Worm (Caenorhabditis elegans): ENCODE data around the gene fbxb-60.
"Not testable (repeated sequence)": the region's sequence is repeated elsewhere in the genome, so short reads cannot be mapped to it uniquely, and the experiment has no call there.

Gene fbxb-60

DNA sequence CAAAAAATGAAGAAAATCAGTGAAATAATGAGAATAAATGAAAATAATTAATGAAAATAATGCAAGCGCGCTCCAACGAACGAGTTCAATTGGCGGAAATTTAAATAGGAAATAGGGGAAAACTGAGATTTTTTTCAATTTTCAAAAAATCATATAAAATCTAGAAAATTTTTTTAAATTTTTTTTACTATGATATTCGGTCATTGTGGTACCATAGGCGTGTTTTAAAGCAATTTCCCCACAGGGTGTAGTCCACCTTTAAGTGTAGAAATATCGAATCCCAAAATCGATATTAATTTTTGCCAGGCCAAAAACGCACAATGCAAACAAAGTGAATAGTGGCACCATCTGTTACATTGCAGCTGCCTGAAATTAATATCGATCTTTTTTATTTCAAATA lies 33.5 kb upstream of the fbxb-60 start, which contains the start of gene F21D9.1:
TSS of gene F21D9.1 (plus strand) at position 301 of the 400 bp plus-strand sequence.
- not testable (repeated sequence) for TF ChIP-seq hnd-1, F13C5.2, tra-4 (tag; optimal IDR thresholded peaks at IDR 0.05)

DNA sequence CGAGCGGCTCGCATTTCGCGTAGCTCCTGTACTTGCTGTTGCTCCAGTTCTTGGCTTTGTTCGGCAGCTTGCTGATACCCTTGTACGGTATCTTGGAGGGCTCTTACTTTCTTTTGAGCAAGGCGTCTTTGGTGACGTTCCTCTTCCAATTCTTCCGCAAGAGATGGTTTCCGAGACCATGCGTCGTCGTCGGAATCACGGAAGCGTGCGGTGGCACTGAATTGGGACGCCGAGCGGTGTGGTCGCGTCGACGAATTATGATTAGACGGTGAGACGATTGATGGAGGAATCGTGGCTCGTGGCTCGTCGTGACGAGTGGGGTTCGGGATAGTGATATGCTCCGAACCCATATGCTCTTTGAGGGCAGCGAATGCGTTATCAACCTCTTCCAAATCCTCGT lies 21.3 kb upstream of the fbxb-60 start:
- TF ChIP-seq hnd-1 (tag; optimal IDR thresholded peaks at IDR 0.05): no peak
- no peak for TF ChIP-seq aly-1 (tag; optimal IDR thresholded peaks at IDR 0.05)

DNA sequence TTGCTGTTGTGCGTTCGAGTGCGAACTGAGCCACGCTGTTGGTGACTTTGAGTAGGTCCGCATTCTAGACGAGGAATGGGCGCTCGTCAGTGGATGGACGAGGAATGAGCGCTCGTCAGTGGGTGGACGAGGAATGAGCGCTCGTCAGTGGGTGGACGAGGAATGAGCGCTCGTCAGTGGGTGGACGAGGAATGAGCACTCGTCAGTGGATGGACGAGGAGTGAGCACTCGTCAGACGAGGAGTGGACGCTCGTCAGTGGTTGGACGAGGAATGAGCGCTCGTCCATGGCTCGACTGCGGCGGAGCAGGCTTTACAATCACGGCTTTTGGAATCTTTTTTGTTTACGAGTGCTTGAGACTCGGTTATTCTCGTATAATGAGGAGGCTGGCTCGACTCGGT lies 19.1 kb upstream of the fbxb-60 start:
- no peak for TF ChIP-seq sea-1 (GFP tag; conservative IDR thresholded peaks at IDR 0.05)
- TF ChIP-seq tbx-37 (GFP tag; conservative IDR thresholded peaks at IDR 0.05): no peak
- TF ChIP-seq tra-4 (tag; optimal IDR thresholded peaks at IDR 0.05): no peak
- no peak for TF ChIP-seq hmg-4 (GFP tag; optimal IDR thresholded peaks at IDR 0.05)
- TF ChIP-seq F13C5.2 (tag; optimal IDR thresholded peaks at IDR 0.05): no peak
- no peak for TF ChIP-seq pes-1 (GFP tag; IDR thresholded peaks at IDR 0.05)
- TF ChIP-seq ceh-13 (GFP tag; optimal IDR thresholded peaks at IDR 0.05): no peak
- no peak for TF ChIP-seq hnd-1 (tag; optimal IDR thresholded peaks at IDR 0.05)
- no peak for TF ChIP-seq aly-1 (tag; optimal IDR thresholded peaks at IDR 0.05)
- TF ChIP-seq B0310.2 (tag; optimal IDR thresholded peaks at IDR 0.05): no peak
- no peak for TF ChIP-seq scrt-1 (GFP tag; IDR thresholded peaks at IDR 0.05)

DNA sequence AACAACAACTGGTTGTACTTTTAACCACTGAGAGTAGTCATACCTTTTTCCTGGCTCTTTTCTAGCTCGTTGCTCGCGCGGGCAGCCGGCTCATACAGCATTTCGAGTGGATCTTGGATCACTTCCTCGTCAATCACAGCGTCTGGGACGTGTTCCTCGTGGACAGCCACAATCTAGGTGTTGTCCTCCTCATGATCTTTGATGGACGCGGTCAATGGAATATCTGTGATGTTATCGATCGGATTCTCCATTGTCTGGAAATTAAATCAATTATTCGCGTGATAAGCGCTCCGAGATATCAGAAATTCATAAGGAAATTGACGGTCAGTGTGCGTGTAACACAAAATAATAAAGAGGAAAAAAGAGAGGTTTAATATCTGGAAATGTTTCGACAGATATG lies 17.7 kb upstream of the fbxb-60 start, which contains the start of gene F21D9.8:
TSS of gene F21D9.8 (minus strand) at position 101 of the 400 bp plus-strand sequence.
- TF ChIP-seq flt-1 (GFP tag; IDR thresholded peaks at IDR 0.05): no peak
- no peak for TF ChIP-seq F13C5.2 (tag; optimal IDR thresholded peaks at IDR 0.05)
- no peak for TF ChIP-seq B0310.2 (tag; optimal IDR thresholded peaks at IDR 0.05)
- TF ChIP-seq tbx-11 (GFP tag; IDR thresholded peaks at IDR 0.05): no peak
- TF ChIP-seq ceh-13 (GFP tag; optimal IDR thresholded peaks at IDR 0.05): no peak
- no peak for TF ChIP-seq tbx-37 (GFP tag; conservative IDR thresholded peaks at IDR 0.05)
- no peak for TF ChIP-seq scrt-1 (GFP tag; IDR thresholded peaks at IDR 0.05)
- no peak for TF ChIP-seq pes-1 (GFP tag; IDR thresholded peaks at IDR 0.05)
- no peak for TF ChIP-seq ets-7 (tag; optimal IDR thresholded peaks at IDR 0.05)
- TF ChIP-seq ama-1 (optimal IDR thresholded peaks at IDR 0.05): no peak
- TF ChIP-seq aly-1 (tag; optimal IDR thresholded peaks at IDR 0.05): no peak
- TF ChIP-seq tra-4 (tag; optimal IDR thresholded peaks at IDR 0.05): no peak
- no peak for TF ChIP-seq ceh-36 (tag; optimal IDR thresholded peaks at IDR 0.05)
- TF ChIP-seq hnd-1 (tag; optimal IDR thresholded peaks at IDR 0.05): no peak
- TF ChIP-seq hmbx-1 (tag; optimal IDR thresholded peaks at IDR 0.05): no peak

DNA sequence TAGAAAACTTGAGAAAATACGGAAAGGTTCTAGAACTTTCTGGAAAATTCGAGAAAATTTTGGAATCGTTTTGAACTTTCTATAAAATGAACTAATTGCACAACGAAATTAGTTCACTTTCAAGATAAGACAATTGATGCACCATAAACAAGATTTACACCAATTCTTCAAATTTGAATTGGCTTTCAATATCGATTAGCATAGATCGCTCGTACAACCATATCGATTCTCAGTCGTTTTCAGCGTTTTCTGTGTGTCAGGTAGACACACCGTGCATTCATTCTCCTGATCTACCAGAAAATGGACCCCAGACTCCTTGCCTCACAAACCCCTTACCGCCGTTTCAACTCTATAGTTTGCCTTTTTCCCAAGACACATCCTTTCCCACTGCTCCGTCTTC lies 15.3 kb upstream of the fbxb-60 start, which contains the start of gene fbxb-117:
TSS of gene fbxb-117 (plus strand) at position 301 of the 400 bp plus-strand sequence.
- TF ChIP-seq ceh-36 (tag; optimal IDR thresholded peaks at IDR 0.05) (no peak), pes-1 (GFP tag; IDR thresholded peaks at IDR 0.05) (no peak), ama-1 (optimal IDR thresholded peaks at IDR 0.05) (no peak)

DNA sequence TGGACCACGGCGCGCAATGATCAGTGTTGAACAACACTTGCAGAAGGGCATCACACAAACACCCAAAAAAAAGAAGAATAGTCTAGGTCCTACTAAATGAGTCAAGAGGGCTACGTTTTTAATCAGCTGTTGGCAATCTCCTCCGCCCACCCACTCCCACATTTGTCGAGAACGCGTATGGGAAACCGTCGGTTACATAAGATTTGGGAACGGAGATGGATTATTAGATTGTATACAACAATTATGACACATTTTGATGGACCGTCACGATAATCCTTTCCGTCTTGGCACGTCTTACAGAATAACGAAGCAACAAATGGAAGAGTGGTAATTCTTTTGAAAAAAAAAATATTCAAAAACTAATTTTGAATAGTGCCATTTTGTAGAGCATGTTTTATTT lies 11.7 kb upstream of the fbxb-60 start:
- TF ChIP-seq ama-1 (optimal IDR thresholded peaks at IDR 0.05): no peak
- no peak for TF ChIP-seq scrt-1 (GFP tag; IDR thresholded peaks at IDR 0.05)

DNA sequence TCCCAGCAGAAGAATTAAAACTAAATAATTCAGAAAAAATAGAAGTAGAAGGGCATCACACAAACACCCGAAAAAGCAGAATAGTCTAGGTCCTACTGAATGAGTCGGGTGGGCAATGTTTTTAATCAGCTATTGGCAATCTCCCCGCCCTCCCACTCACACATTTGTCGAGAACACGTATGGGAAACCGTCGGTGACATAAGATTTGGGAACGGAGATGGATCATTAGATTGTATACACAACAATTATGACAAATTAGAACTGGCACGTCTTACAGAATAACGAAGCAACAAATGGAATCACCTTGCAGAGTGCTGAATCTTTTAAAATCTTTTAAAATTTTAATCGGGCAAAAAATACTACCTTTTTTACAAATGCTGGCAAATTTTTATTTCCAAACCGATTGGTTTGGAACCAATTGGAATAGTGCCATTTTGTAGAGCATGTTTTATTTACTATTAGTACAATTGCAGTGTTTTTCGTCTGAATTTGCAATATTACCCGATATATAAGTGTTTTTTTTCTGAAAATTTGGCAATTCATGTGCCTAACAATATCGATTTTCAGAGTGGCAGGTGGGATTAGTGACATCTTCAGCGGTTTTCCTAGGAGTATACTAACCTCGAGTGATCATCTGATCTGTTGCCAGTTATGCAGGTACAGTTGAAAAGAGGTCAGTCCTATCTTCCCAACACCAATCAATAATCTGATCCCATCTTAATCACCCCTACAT lies 9.4 kb upstream of the fbxb-60 start, which contains the start of the genes F55C9.3 and fbxb-57:
TSS of gene F55C9.3 (minus strand) at position 101 of the 733 bp plus-strand sequence.
TSS of gene fbxb-57 (plus strand) at position 683 of the 733 bp plus-strand sequence.
- TF ChIP-seq hnd-1 (tag; optimal IDR thresholded peaks at IDR 0.05): no peak
- TF ChIP-seq scrt-1 (GFP tag; IDR thresholded peaks at IDR 0.05): no peak
- TF ChIP-seq ceh-36 (tag; optimal IDR thresholded peaks at IDR 0.05): no peak
- TF ChIP-seq hmg-4 (GFP tag; optimal IDR thresholded peaks at IDR 0.05): no peak
- TF ChIP-seq B0310.2 (tag; optimal IDR thresholded peaks at IDR 0.05): no peak
- TF ChIP-seq aly-1 (tag; optimal IDR thresholded peaks at IDR 0.05): no peak
- TF ChIP-seq hmbx-1 (tag; optimal IDR thresholded peaks at IDR 0.05): no peak
- no peak for TF ChIP-seq tbx-37 (GFP tag; conservative IDR thresholded peaks at IDR 0.05)
- TF ChIP-seq flt-1 (GFP tag; IDR thresholded peaks at IDR 0.05): no peak
- no peak for TF ChIP-seq ama-1 (optimal IDR thresholded peaks at IDR 0.05)
- no peak for TF ChIP-seq tra-4 (tag; optimal IDR thresholded peaks at IDR 0.05)

DNA sequence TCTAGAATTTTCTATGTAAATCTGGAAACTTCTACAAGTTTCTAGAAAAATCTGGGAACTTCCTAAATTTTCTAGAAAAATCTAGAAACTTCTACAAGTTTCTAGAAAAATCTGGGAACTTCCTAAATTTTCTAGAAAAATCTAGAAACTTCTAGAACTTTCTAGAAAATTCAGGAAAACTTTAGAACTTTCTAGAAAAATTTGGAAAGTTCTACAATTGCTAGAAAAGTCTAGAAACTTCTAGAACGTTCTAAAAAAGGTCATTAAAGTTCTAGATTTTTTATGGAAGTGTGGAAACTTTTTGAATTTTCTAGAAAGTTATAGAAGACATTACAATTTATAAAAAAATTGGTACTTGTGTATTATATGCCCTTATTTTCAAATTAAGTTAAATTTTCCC lies 4.6 kb upstream of the fbxb-60 start, which contains the start of gene F55C9.5:
TSS of gene F55C9.5 (minus strand) at position 101 of the 400 bp plus-strand sequence.
- TF ChIP-seq tbx-37 (GFP tag; conservative IDR thresholded peaks at IDR 0.05): no peak
- no peak for TF ChIP-seq scrt-1 (GFP tag; IDR thresholded peaks at IDR 0.05)
- TF ChIP-seq sea-1 (GFP tag; conservative IDR thresholded peaks at IDR 0.05): no peak
- TF ChIP-seq ceh-36 (tag; optimal IDR thresholded peaks at IDR 0.05): no peak
- TF ChIP-seq tra-4 (tag; optimal IDR thresholded peaks at IDR 0.05): no peak
- TF ChIP-seq B0310.2 (tag; optimal IDR thresholded peaks at IDR 0.05): no peak
- no peak for TF ChIP-seq hmbx-1 (tag; optimal IDR thresholded peaks at IDR 0.05)
- no peak for TF ChIP-seq ceh-13 (GFP tag; optimal IDR thresholded peaks at IDR 0.05)
- no peak for TF ChIP-seq F13C5.2 (tag; optimal IDR thresholded peaks at IDR 0.05)
- TF ChIP-seq tbx-11 (GFP tag; IDR thresholded peaks at IDR 0.05): no peak
- no peak for TF ChIP-seq flt-1 (GFP tag; IDR thresholded peaks at IDR 0.05)
- no peak for TF ChIP-seq hnd-1 (tag; optimal IDR thresholded peaks at IDR 0.05)
- no peak for TF ChIP-seq aly-1 (tag; optimal IDR thresholded peaks at IDR 0.05)

Data from whole organism, early embryonic.